Worm (Caenorhabditis elegans): Measurements from ENCODE around the gene F46C5.7.

DNA sequence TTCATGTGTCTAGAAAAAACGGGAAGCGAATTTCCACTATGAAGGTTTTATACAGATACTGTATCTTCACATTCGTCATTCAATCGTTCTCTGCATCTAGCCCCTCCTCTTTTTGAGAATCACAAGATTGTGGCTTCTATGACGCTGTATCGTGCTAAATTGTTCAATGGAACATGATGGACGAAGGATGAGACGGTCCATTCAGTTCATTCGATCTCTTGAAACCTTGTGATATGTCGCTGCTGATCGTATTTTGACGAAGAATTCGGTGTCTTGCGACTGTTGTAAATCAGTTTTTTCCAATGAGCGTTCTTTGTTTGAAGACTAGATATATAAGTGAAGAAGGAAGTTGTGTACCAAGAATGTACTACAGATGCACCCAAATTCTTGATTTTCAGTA, 25.5 kb upstream of the F46C5.7 start:
- TF ChIP-seq ztf-23 (GFP tag; IDR thresholded peaks at IDR 0.05) (no peak), T22C8.4 (GFP tag; IDR thresholded peaks at IDR 0.05) (no peak), tab-1 (GFP tag; IDR thresholded peaks at IDR 0.05) (no peak), flt-1 (GFP tag; IDR thresholded peaks at IDR 0.05) (no peak), ref-1 (GFP tag; conservative IDR thresholded peaks at IDR 0.05) (no peak), ztf-29 (GFP tag; IDR thresholded peaks at IDR 0.05) (no peak), cog-1 (tag; optimal IDR thresholded peaks at IDR 0.05) (no peak), klf-2 (GFP tag; conservative IDR thresholded peaks at IDR 0.05) (no peak)

Measured in whole organism, midembryonic.